Worm (Caenorhabditis elegans) whole organism, L4 larva: Measurements from ENCODE around the gene atf-4.
A peak's percentile ranks its signal among the peaks of the same experiment; 100 is the strongest.

ENCODE experiments used
- D1046.2 ChIP-seq: fragments of 200-800 bp; sonication (Bioruptor generic); IDR thresholded peaks from 2 replicates; pipeline ENCODE4 v1.3.6; 2022; ENCODE audit warnings: missing genetic modification characterization, missing compliant biosample characterization
- F10B5.3 ChIP-seq: sonication (generic microtip); optimal IDR thresholded peaks from 2 replicates; lab custom pipeline; 2016; ENCODE audit warnings: mild to moderate bottlenecking, missing genetic modification characterization, missing compliant biosample characterization
- F37D6.2 ChIP-seq: sonication (generic microtip); optimal IDR thresholded peaks from 2 replicates; lab custom pipeline; 2016; ENCODE audit warnings: mild to moderate bottlenecking, missing genetic modification characterization, missing compliant biosample characterization
- F49E8.2 ChIP-seq: sonication (generic microtip); optimal IDR thresholded peaks from 2 replicates; lab custom pipeline; 2016; ENCODE audit warnings: missing compliant biosample characterization, mild to moderate bottlenecking, missing genetic modification characterization, borderline replicate concordance
- R02D3.7 ChIP-seq: fragments of 150-350 bp; sonication (generic microtip); optimal IDR thresholded peaks from 3 replicates; lab custom pipeline; 2014; ENCODE audit warnings: missing biosample characterization, missing genetic modification characterization
- T20F7.1 ChIP-seq: fragments of 200-800 bp; sonication (Bioruptor generic); optimal IDR thresholded peaks from 2 replicates; lab custom pipeline; 2018; ENCODE audit warnings: mild to moderate bottlenecking, missing genetic modification characterization, missing compliant biosample characterization
- T26A8.4 ChIP-seq: fragments of 200-800 bp; sonication (Bioruptor generic); IDR thresholded peaks from 2 replicates; pipeline ENCODE4 v1.3.6; 2022; ENCODE audit warnings: missing genetic modification characterization, missing compliant biosample characterization
- Y105C5A.15 ChIP-seq: fragments of 200-800 bp; sonication (Bioruptor generic); IDR thresholded peaks from 2 replicates; pipeline ENCODE4 v1.3.6; 2022; ENCODE audit warnings: missing genetic modification characterization, missing compliant biosample characterization
- Y48G9A.11 ChIP-seq: fragments of 200-800 bp; sonication (Bioruptor generic); IDR thresholded peaks from 2 replicates; pipeline ENCODE4 v1.3.6; 2022; ENCODE audit warnings: missing genetic modification reagents, missing genetic modification characterization, missing compliant biosample characterization
- Y5F2A.4 ChIP-seq: fragments of 200-800 bp; sonication (Bioruptor generic); optimal IDR thresholded peaks from 2 replicates; lab custom pipeline; 2018; ENCODE audit warnings: mild to moderate bottlenecking, missing genetic modification characterization, missing compliant biosample characterization
- Y75B8A.6 ChIP-seq: fragments of 200-800 bp; sonication (Bioruptor generic); IDR thresholded peaks from 2 replicates; pipeline ENCODE4 v1.3.6; 2022; ENCODE audit warnings: missing genetic modification reagents, missing genetic modification characterization, missing compliant biosample characterization
- aha-1 ChIP-seq: fragments of 150-350 bp; peaks from one replicate; lab custom pipeline; 2014; ENCODE audit warnings: missing biosample characterization, missing genetic modification characterization
- ama-1 ChIP-seq: fragments of 150-350 bp; optimal IDR thresholded peaks from 2 replicates; lab custom pipeline; 2014; ENCODE audit warnings: inconsistent platforms, mixed read lengths
- ceh-20 ChIP-seq: fragments of 200-800 bp; sonication (Bioruptor generic); IDR thresholded peaks from 2 replicates; pipeline ENCODE4 v1.3.6; 2022; ENCODE audit warnings: missing genetic modification reagents, missing genetic modification characterization, missing compliant biosample characterization
- ceh-28 ChIP-seq: fragments of 150-350 bp; optimal IDR thresholded peaks from 2 replicates; lab custom pipeline; 2014; ENCODE audit warnings: missing biosample characterization, missing genetic modification reagents, missing genetic modification characterization
- ceh-32 ChIP-seq: sonication (generic microtip); optimal IDR thresholded peaks from 2 replicates; lab custom pipeline; 2016; ENCODE audit warnings: mild to moderate bottlenecking, missing genetic modification characterization, missing compliant biosample characterization; ENCODE audit not compliant: poor library complexity
- ceh-82 ChIP-seq: sonication (generic microtip); optimal IDR thresholded peaks from 2 replicates; lab custom pipeline; 2017; ENCODE audit warnings: missing biosample characterization, missing genetic modification characterization
- ces-1 ChIP-seq: fragments of 150-350 bp; sonication (generic microtip); optimal IDR thresholded peaks from 4 replicates; lab custom pipeline; 2014; ENCODE audit warnings: missing biosample characterization, missing genetic modification reagents, missing genetic modification characterization
- daf-12 ChIP-seq: fragments of 150-350 bp; optimal IDR thresholded peaks from 2 replicates; lab custom pipeline; 2014; ENCODE audit warnings: missing biosample characterization, missing genetic modification reagents, missing genetic modification characterization
- daf-16 ChIP-seq, 3 experiments: sonication (generic microtip); optimal IDR thresholded peaks; 2 replicates each; lab custom pipeline; 2016 to 2017; ENCODE audit warnings: missing genetic modification characterization in 3 of 3, missing genetic modification reagents in 3 of 3, mild to moderate bottlenecking in 2 of 3, missing compliant biosample characterization in 2 of 3, missing biosample characterization in 1 of 3, moderate library complexity in 1 of 3
- dmd-8 ChIP-seq: fragments of 200-800 bp; sonication (Bioruptor generic); IDR thresholded peaks from 2 replicates; pipeline ENCODE4 v1.3.6; 2022; ENCODE audit warnings: missing genetic modification characterization, missing compliant biosample characterization
- duxl-1 ChIP-seq: sonication (generic microtip); optimal IDR thresholded peaks from 2 replicates; lab custom pipeline; 2016; ENCODE audit warnings: mild to moderate bottlenecking, missing genetic modification characterization, moderate library complexity, missing compliant biosample characterization; ENCODE audit not compliant: poor library complexity
- hif-1 ChIP-seq, 2 experiments: sonication (generic microtip); optimal IDR thresholded peaks; 2 replicates each; lab custom pipeline; 2016 to 2017; ENCODE audit warnings: missing compliant biosample characterization in 2 of 2, missing genetic modification characterization in 2 of 2, missing genetic modification reagents in 2 of 2, missing genotype in 2 of 2, mild to moderate bottlenecking in 1 of 2
- hlh-11 ChIP-seq: fragments of 200-800 bp; sonication (Bioruptor generic); optimal IDR thresholded peaks from 2 replicates; lab custom pipeline; 2018; ENCODE audit warnings: mild to moderate bottlenecking, missing genetic modification characterization, missing compliant biosample characterization
- lin-1 ChIP-seq: fragments of 200-800 bp; sonication (Bioruptor generic); IDR thresholded peaks from 2 replicates; pipeline ENCODE4 v1.3.6; 2022; ENCODE audit warnings: missing genetic modification reagents, missing genetic modification characterization, missing compliant biosample characterization
- lin-13 ChIP-seq: fragments of 150-350 bp; optimal IDR thresholded peaks from 2 replicates; lab custom pipeline; 2014; ENCODE audit warnings: missing biosample characterization, missing genetic modification reagents, missing genetic modification characterization
- lin-15B ChIP-seq: fragments of 150-350 bp; sonication (generic microtip); optimal IDR thresholded peaks from 3 replicates; lab custom pipeline; 2014; ENCODE audit warnings: missing biosample characterization, missing genetic modification characterization
- lin-29 ChIP-seq: fragments of 200-800 bp; sonication (Bioruptor generic); IDR thresholded peaks from 2 replicates; pipeline ENCODE4 v1.3.6; 2022; ENCODE audit warnings: missing genetic modification reagents, missing genetic modification characterization, missing compliant biosample characterization
- lir-3 ChIP-seq: sonication (generic microtip); optimal IDR thresholded peaks from 2 replicates; lab custom pipeline; 2016; ENCODE audit warnings: mild to moderate bottlenecking, missing genetic modification characterization, missing compliant biosample characterization
- madf-5 ChIP-seq, 2 experiments: fragments of 200-800 bp; sonication (Bioruptor generic); IDR thresholded peaks; 2 replicates each; pipeline ENCODE4 v1.3.6; 2022; ENCODE audit warnings: missing compliant biosample characterization in 2 of 2, missing genetic modification characterization in 2 of 2
- madf-9 ChIP-seq: fragments of 200-800 bp; sonication (Bioruptor generic); conservative IDR thresholded peaks from 2 replicates; pipeline ENCODE4 v1.3.6; 2022; ENCODE audit warnings: missing genetic modification reagents, missing genetic modification characterization, missing compliant biosample characterization
- mdt-29 ChIP-seq: fragments of 200-800 bp; sonication (Bioruptor generic); IDR thresholded peaks from 2 replicates; pipeline ENCODE4 v1.3.6; 2022; ENCODE audit warnings: missing genetic modification reagents, missing genetic modification characterization, missing compliant biosample characterization
- mxl-2 ChIP-seq: fragments of 200-800 bp; sonication (Bioruptor generic); conservative IDR thresholded peaks from 2 replicates; pipeline ENCODE4 v1.3.6; 2022; ENCODE audit warnings: missing genetic modification reagents, missing genetic modification characterization, missing compliant biosample characterization
- nhr-10 ChIP-seq: fragments of 150-350 bp; optimal IDR thresholded peaks from 2 replicates; lab custom pipeline; 2014; ENCODE audit warnings: missing biosample characterization, missing genetic modification characterization
- nhr-102 ChIP-seq: sonication (generic microtip); optimal IDR thresholded peaks from 2 replicates; lab custom pipeline; 2016; ENCODE audit warnings: mild to moderate bottlenecking, missing genetic modification characterization, moderate library complexity, missing compliant biosample characterization
- nhr-11 ChIP-seq: fragments of 150-350 bp; optimal IDR thresholded peaks from 2 replicates; lab custom pipeline; 2014; ENCODE audit warnings: missing biosample characterization, missing genetic modification characterization
- nhr-28 ChIP-seq: fragments of 150-350 bp; optimal IDR thresholded peaks from 2 replicates; lab custom pipeline; 2014; ENCODE audit warnings: missing biosample characterization, missing genetic modification characterization
- nhr-76 ChIP-seq: fragments of 150-350 bp; optimal IDR thresholded peaks from 2 replicates; lab custom pipeline; 2014; ENCODE audit warnings: missing biosample characterization, missing genetic modification characterization
- nhr-77 ChIP-seq: fragments of 150-350 bp; optimal IDR thresholded peaks from 2 replicates; lab custom pipeline; 2014; ENCODE audit warnings: missing biosample characterization, missing genetic modification characterization
- saeg-2 ChIP-seq: fragments of 200-800 bp; sonication (Bioruptor generic); IDR thresholded peaks from 2 replicates; pipeline ENCODE4 v1.3.6; 2022; ENCODE audit warnings: missing genetic modification reagents, missing genetic modification characterization, missing compliant biosample characterization
- skn-1 ChIP-seq: fragments of 150-350 bp; optimal IDR thresholded peaks from 2 replicates; lab custom pipeline; 2014; ENCODE audit warnings: missing biosample characterization, missing genetic modification characterization
- snpc-1.2 ChIP-seq: fragments of 200-800 bp; sonication (Bioruptor generic); IDR thresholded peaks from 2 replicates; pipeline ENCODE4 v1.3.6; 2022; ENCODE audit warnings: missing genetic modification reagents, missing genetic modification characterization, missing compliant biosample characterization
- spr-1 ChIP-seq: sonication (generic microtip); optimal IDR thresholded peaks from 2 replicates; lab custom pipeline; 2016; ENCODE audit warnings: mild to moderate bottlenecking, missing genetic modification characterization, missing compliant biosample characterization
- tag-97 ChIP-seq: fragments of 200-800 bp; sonication (Bioruptor generic); IDR thresholded peaks from 2 replicates; pipeline ENCODE4 v1.3.6; 2022; ENCODE audit warnings: missing genetic modification characterization, missing compliant biosample characterization
- tra-1 ChIP-seq: fragments of 200-800 bp; sonication (Bioruptor generic); IDR thresholded peaks from 2 replicates; pipeline ENCODE4 v1.3.6; 2022; ENCODE audit warnings: missing genetic modification reagents, missing genetic modification characterization, missing compliant biosample characterization
- unc-39 ChIP-seq: sonication (generic microtip); optimal IDR thresholded peaks from 2 replicates; lab custom pipeline; 2017; ENCODE audit warnings: missing biosample characterization, missing genetic modification characterization
- vab-7 ChIP-seq: fragments of 200-800 bp; sonication (Bioruptor generic); IDR thresholded peaks from 2 replicates; pipeline ENCODE4 v1.3.6; 2022; ENCODE audit warnings: missing genetic modification reagents, missing genetic modification characterization, missing compliant biosample characterization
- zip-2 ChIP-seq: fragments of 150-350 bp; optimal IDR thresholded peaks from 2 replicates; lab custom pipeline; 2014; ENCODE audit warnings: missing biosample characterization, missing genetic modification characterization
- ztf-11 ChIP-seq: fragments of 150-350 bp; optimal IDR thresholded peaks from 2 replicates; lab custom pipeline; 2014; ENCODE audit warnings: missing biosample characterization, missing genetic modification characterization

atf-4 gene

DNA sequence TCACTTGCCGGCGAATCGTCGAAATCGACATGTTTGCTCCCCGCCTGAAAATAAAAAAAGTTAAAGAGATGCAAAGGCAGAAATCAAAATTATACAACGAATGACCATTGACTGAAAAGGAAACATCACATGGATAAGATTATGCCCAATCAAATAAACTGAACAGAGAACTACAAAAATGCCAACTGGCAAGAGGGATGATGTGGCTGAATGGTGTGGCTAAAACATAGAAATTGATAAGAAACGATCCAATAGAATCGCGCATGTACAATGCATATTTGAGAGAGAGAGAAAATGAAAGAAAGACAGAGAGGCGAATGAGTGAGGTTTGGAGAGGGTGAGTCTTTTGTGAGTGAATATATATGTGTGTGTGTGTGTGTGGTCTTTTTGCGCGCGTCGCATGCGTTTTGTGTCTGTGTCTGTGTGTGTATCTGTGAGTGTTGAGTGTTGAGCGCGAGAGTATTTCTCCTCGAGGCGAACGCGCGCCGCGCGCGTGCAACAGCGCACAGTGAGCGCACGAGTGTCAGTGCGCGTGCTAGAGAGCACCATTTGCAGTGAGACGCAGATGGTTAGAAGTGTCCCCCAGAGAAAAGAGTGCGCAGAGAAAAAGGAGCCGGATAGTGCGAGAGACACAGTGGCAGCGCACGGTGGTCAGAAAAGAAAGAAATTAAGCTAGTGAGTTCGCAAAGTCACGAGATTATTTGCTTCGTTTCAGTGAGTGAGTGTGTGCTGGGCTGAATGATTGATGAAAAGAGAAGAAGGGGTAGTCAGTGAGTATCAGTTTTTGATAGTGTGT, 8.1 kb upstream of the atf-4 start, which contains the start of gene epn-1 (continued):
- peak; percentile 70; the same call in 1 of the 2 replicates for TF ChIP-seq vab-7 (GFP tag; lab: Robert Waterston, UW)
- TF ChIP-seq nhr-76 (tag; lab: Kevin White, UChicago): peak; percentile 66
- no peak for TF ChIP-seq R02D3.7 (tag; lab: Kevin White, UChicago)
- peak; percentile 65 for TF ChIP-seq ceh-32 (tag; lab: Kevin White, UChicago)
- peak; percentile 92 for TF ChIP-seq mxl-2 (GFP tag; lab: Robert Waterston, UW)
- TF ChIP-seq nhr-102 (tag; lab: Kevin White, UChicago): peak; percentile 98
- peak; percentile 18 for TF ChIP-seq ama-1 (lab: Kevin White, UChicago)
- peak; percentile 82 for TF ChIP-seq nhr-77 (tag; lab: Kevin White, UChicago)
- peak; percentile 96 for TF ChIP-seq nhr-11 (tag; lab: Kevin White, UChicago)
- no peak for TF ChIP-seq dmd-8 (GFP tag; lab: Robert Waterston, UW)
- peak; percentile 98 for TF ChIP-seq ceh-20 (GFP tag; lab: Robert Waterston, UW)
- TF ChIP-seq daf-12 (tag; lab: Kevin White, UChicago): no peak
- TF ChIP-seq Y105C5A.15 (GFP tag; lab: Robert Waterston, UW): 0 out of 2 replicates have a peak, but pooled peaks have one; percentile 35
- TF ChIP-seq D1046.2 (GFP tag; lab: Robert Waterston, UW): peak; percentile 81; the same call in 1 of the 2 replicates
- no peak; the same call in 1 of the 2 replicates for TF ChIP-seq snpc-1.2 (GFP tag; lab: Robert Waterston, UW)
- TF ChIP-seq nhr-10: peak; percentile 96
- TF ChIP-seq ztf-11 (tag; lab: Kevin White, UChicago): no peak
- no peak for TF ChIP-seq F49E8.2 (tag; lab: Kevin White, UChicago)
- TF ChIP-seq lir-3 (tag; lab: Kevin White, UChicago): peak; percentile 84
- peak; percentile 31 for TF ChIP-seq Y5F2A.4 (GFP tag; lab: Kevin White, UChicago)
- TF ChIP-seq tag-97: no peak
- peak; percentile 50 for TF ChIP-seq zip-2 (tag; lab: Kevin White, UChicago)
- no peak for TF ChIP-seq ces-1 (GFP tag; lab: Kevin White, UChicago)
- no peak for TF ChIP-seq skn-1
- peak; percentile 94 for TF ChIP-seq spr-1 (tag; lab: Kevin White, UChicago)
- TF ChIP-seq saeg-2 (GFP tag; lab: Robert Waterston, UW): peak; percentile 95
- peak; percentile 76 for TF ChIP-seq lin-29 (GFP tag; lab: Robert Waterston, UW)
- peak; percentile 84 to 95 for TF ChIP-seq daf-16 (GFP tag; optimal IDR thresholded peaks at IDR 0.05; lab: Kevin White, UChicago)
- TF ChIP-seq daf-16 (tag; optimal IDR thresholded peaks at IDR 0.05; lab: Kevin White, UChicago): peak; percentile 84
- peak; percentile 88 for TF ChIP-seq T20F7.1 (GFP tag; lab: Kevin White, UChicago)
- peak; percentile 96 for TF ChIP-seq lin-1 (GFP tag; lab: Robert Waterston, UW)
- peak; percentile 90 for TF ChIP-seq mdt-29 (GFP tag; lab: Robert Waterston, UW)
- TF ChIP-seq F37D6.2 (tag; lab: Kevin White, UChicago): peak; percentile 94
- peak; percentile 94 for TF ChIP-seq T26A8.4 (GFP tag; lab: Robert Waterston, UW)
- TF ChIP-seq unc-39 (tag; lab: Kevin White, UChicago): peak; percentile 71
- peak; percentile 97 for TF ChIP-seq nhr-28 (tag; lab: Kevin White, UChicago)
- TF ChIP-seq hif-1 (tag; optimal IDR thresholded peaks at IDR 0.05; lab: Kevin White, UChicago): peak; percentile 83 to 97
- TF ChIP-seq tra-1 (GFP tag; lab: Robert Waterston, UW): peak; percentile 99
- TF ChIP-seq lin-13 (GFP tag; lab: Kevin White, UChicago): peak; percentile 89
- peak; percentile 71 for TF ChIP-seq duxl-1 (tag; lab: Kevin White, UChicago)
- TF ChIP-seq ceh-82 (tag; lab: Kevin White, UChicago): no peak
- TF ChIP-seq madf-5 (GFP tag; IDR thresholded peaks at IDR 0.05; lab: Robert Waterston, UW): peak in 1 of 2 experiments; percentile 50; a peak in 1 of 4 replicates
- no peak for TF ChIP-seq Y48G9A.11 (GFP tag; lab: Robert Waterston, UW)
- peak; percentile 74 for TF ChIP-seq F10B5.3
- TF ChIP-seq Y75B8A.6 (GFP tag; lab: Robert Waterston, UW): 0 out of 2 replicates have a peak, but pooled peaks have one; percentile 3
- peak; percentile 10 for TF ChIP-seq lin-15B (tag; lab: Kevin White, UChicago)
- TF ChIP-seq aha-1: peak; percentile 100
- peak; percentile 100 for TF ChIP-seq hlh-11
- peak; percentile 39 for TF ChIP-seq ceh-28 (tag; lab: Kevin White, UChicago)
- TF ChIP-seq madf-9 (GFP tag; lab: Robert Waterston, UW): peak; percentile 96
